Fruit fly (Drosophila melanogaster): ENCODE data around the gene PolZ2.

Gene PolZ2

DNA sequence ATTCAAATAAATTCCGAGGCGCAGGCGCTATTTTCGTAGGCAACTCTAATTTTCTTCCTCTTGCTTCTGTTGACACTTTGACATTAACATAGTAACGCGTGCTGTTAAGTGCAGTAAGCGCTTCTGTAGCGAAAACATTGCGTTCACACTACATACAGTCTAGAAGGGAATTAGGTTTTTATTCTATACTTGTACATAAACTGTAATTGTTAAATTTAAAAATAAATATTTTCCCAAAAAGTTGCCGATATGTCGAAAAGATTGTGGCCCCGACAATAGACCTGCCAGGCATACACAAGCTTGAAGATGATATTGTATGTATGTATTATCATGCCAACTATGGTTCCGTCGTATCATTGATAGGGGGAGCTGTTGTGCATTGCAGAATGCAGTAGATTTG is 17.8 kb downstream of the PolZ2 start, which contains the start of gene asl (continued):
- no peak for TF ChIP-seq bbx (GFP tag; IDR thresholded peaks at IDR 0.05; ENCODE audit: partially characterized antibody)
- TF ChIP-seq CG10565 (GFP tag; optimal IDR thresholded peaks at IDR 0.05) = no peak
- TF ChIP-seq Mad (GFP tag; optimal IDR thresholded peaks at IDR 0.05) = peak; percentile 58
- TF ChIP-seq Stat92E (GFP tag; optimal IDR thresholded peaks at IDR 0.05) = no peak
- TF ChIP-seq BtbVII (GFP tag; optimal IDR thresholded peaks at IDR 0.05) = peak; percentile 42
- peak; percentile 61 for TF ChIP-seq CG10366 (GFP tag; IDR thresholded peaks at IDR 0.05)
- TF ChIP-seq CG15073 (GFP tag; optimal IDR thresholded peaks at IDR 0.05) = no peak
- TF ChIP-seq CG4617 (GFP tag; optimal IDR thresholded peaks at IDR 0.05; ENCODE audit: borderline replicate concordance) = peak; percentile 70
- TF ChIP-seq dan (GFP tag; IDR thresholded peaks at IDR 0.05) = no peak
- TF ChIP-seq CG10543 (GFP tag; optimal IDR thresholded peaks at IDR 0.05) = peak; percentile 59
- TF ChIP-seq klu (GFP tag; IDR thresholded peaks at IDR 0.05) = no peak
- TF ChIP-seq Bgb (GFP tag; IDR thresholded peaks at IDR 0.05; ENCODE audit: partially characterized antibody) = peak; percentile 44; the same call in 1 of the 2 replicates
- TF ChIP-seq Meics (GFP tag; optimal IDR thresholded peaks at IDR 0.05) = peak; percentile 62
- no peak for TF ChIP-seq mirr (GFP tag; optimal IDR thresholded peaks at IDR 0.05)
- no peak for TF ChIP-seq Blimp-1 (GFP tag; optimal IDR thresholded peaks at IDR 0.05)
- TF ChIP-seq HmgZ (tag; optimal IDR thresholded peaks at IDR 0.05) = peak; percentile 76
- TF ChIP-seq CG17802 (tag; optimal IDR thresholded peaks at IDR 0.05) = peak; percentile 90
- peak; percentile 42 for TF ChIP-seq CG8089 (GFP tag; optimal IDR thresholded peaks at IDR 0.05)
- no peak for TF ChIP-seq sim (GFP tag; IDR thresholded peaks at IDR 0.05)
- peak; percentile 38 for TF ChIP-seq CG6654 (GFP tag; optimal IDR thresholded peaks at IDR 0.05)
- TF ChIP-seq CG4707 (GFP tag; optimal IDR thresholded peaks at IDR 0.05) = peak; percentile 37
- no peak for TF ChIP-seq B-H1 (GFP tag; IDR thresholded peaks at IDR 0.05)
- TF ChIP-seq odd (GFP tag; optimal IDR thresholded peaks at IDR 0.05) = no peak
- peak; percentile 59 for TF ChIP-seq CG17912 (GFP tag; optimal IDR thresholded peaks at IDR 0.05)
- peak; percentile 55 for TF ChIP-seq CG3847 (GFP tag; IDR thresholded peaks at IDR 0.05)
- no peak for TF ChIP-seq gcm (GFP tag; optimal IDR thresholded peaks at IDR 0.05)
- TF ChIP-seq Hand (GFP tag; optimal IDR thresholded peaks at IDR 0.05) = no peak
- TF ChIP-seq CG1233 (GFP tag; optimal IDR thresholded peaks at IDR 0.05) = peak; percentile 49
- no peak for TF ChIP-seq nau (GFP tag; optimal IDR thresholded peaks at IDR 0.05)
- no peak for TF ChIP-seq CG42726 (GFP tag; IDR thresholded peaks at IDR 0.05; ENCODE audit: partially characterized antibody)
- peak; percentile 41 for TF ChIP-seq cg (GFP tag; optimal IDR thresholded peaks at IDR 0.05)
- 0 out of 2 replicates have a peak, but pooled peaks have one; percentile 25 for TF ChIP-seq dati (GFP tag; IDR thresholded peaks at IDR 0.05)
- TF ChIP-seq CG32767 (GFP tag; IDR thresholded peaks at IDR 0.05) = 0 out of 2 replicates have a peak, but pooled peaks have one; percentile 43
- TF ChIP-seq CG12769 (tag; optimal IDR thresholded peaks at IDR 0.05) = peak; percentile 71
- TF ChIP-seq jing (GFP tag; optimal IDR thresholded peaks at IDR 0.05) = no peak
- no peak for TF ChIP-seq amos (GFP tag; IDR thresholded peaks at IDR 0.05; ENCODE audit: partially characterized antibody)
- TF ChIP-seq Gsc (GFP tag; IDR thresholded peaks at IDR 0.05) = no peak
- peak; percentile 94 for TF ChIP-seq CG30020 (tag; optimal IDR thresholded peaks at IDR 0.05)
- no peak for TF ChIP-seq CG1832 (GFP tag; optimal IDR thresholded peaks at IDR 0.05)
- no peak for TF ChIP-seq bigmax (GFP tag; optimal IDR thresholded peaks at IDR 0.05)
- no peak for TF ChIP-seq sqz (GFP tag; optimal IDR thresholded peaks at IDR 0.05)
- no peak for TF ChIP-seq CG4404 (GFP tag; IDR thresholded peaks at IDR 0.05)
- TF ChIP-seq gfzf (GFP tag; optimal IDR thresholded peaks at IDR 0.05) = peak; percentile 37
- TF ChIP-seq sima (GFP tag; optimal IDR thresholded peaks at IDR 0.05) = no peak
- TF ChIP-seq az2 (GFP tag; optimal IDR thresholded peaks at IDR 0.05) = peak; percentile 56
- no peak for TF ChIP-seq CG2129 (GFP tag; IDR thresholded peaks at IDR 0.05; ENCODE audit: partially characterized antibody)
- peak; percentile 9 for TF ChIP-seq tup (GFP tag; optimal IDR thresholded peaks at IDR 0.05)
- 0 out of 2 replicates have a peak, but pooled peaks have one; percentile 15 for TF ChIP-seq ranshi (GFP tag; IDR thresholded peaks at IDR 0.05)
- no peak for TF ChIP-seq C15 (GFP tag; IDR thresholded peaks at IDR 0.05)
- TF ChIP-seq nmo (GFP tag; optimal IDR thresholded peaks at IDR 0.05) = peak; percentile 81

All from whole organism, embryonic.